Worm (Caenorhabditis elegans): ENCODE results near the gene W09D10.5.

The W09D10.5 gene

DNA sequence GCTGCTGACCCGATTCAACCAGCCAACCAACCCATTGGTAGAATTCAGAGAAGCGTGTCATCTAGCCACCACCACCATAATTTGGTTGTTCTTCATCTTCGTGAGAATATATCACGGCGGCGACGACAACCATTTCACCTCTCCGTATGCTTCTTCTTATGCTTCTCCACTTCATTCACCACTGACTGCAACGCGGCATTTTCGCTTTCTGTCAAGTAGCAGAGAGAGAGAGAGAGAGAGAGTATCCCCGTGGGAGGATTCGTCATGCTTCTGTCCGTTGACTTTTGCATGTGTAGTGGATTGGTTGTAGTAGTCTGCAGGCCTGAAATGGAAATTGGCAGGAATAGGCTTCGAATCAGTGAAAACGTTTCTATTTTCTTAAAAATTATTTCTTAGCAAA, 39.4 kb downstream of the W09D10.5 start:
- TF ChIP-seq scrt-1 (GFP tag; IDR thresholded peaks at IDR 0.05) (no peak), pes-1 (GFP tag; IDR thresholded peaks at IDR 0.05) (no peak), tbx-37 (GFP tag; conservative IDR thresholded peaks at IDR 0.05) (no peak), F13C5.2 (tag; optimal IDR thresholded peaks at IDR 0.05) (no peak), hmbx-1 (tag; optimal IDR thresholded peaks at IDR 0.05) (no peak), tbx-11 (GFP tag; IDR thresholded peaks at IDR 0.05) (no peak), aly-1 (tag; optimal IDR thresholded peaks at IDR 0.05) (no peak), tra-4 (tag; optimal IDR thresholded peaks at IDR 0.05) (no peak), flt-1 (GFP tag; IDR thresholded peaks at IDR 0.05) (no peak)

DNA sequence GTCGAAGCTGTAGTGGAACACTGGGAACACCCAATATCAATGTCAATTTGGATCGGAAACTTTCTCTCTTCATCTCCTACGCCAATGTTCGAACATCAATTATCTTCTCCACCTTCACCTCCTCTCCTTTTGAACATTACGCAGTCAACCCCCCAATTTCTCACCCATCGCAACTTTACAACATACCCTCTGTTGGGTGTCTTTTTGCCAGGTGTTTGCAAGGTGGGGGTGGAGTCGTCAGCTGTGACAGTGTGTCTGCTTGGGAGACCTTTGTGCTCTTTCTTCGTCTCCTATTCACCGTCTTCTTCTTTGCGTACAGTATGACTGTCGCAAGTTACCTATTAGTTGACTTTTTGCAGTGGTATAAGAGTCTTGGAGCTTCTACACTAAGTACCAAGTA, 44.7 kb downstream of the W09D10.5 start:
- TF ChIP-seq scrt-1 (GFP tag; IDR thresholded peaks at IDR 0.05): no peak
- peak; percentile 53 for TF ChIP-seq hmg-4 (GFP tag; optimal IDR thresholded peaks at IDR 0.05)
- TF ChIP-seq sea-1 (GFP tag; conservative IDR thresholded peaks at IDR 0.05): peak; percentile 58

DNA sequence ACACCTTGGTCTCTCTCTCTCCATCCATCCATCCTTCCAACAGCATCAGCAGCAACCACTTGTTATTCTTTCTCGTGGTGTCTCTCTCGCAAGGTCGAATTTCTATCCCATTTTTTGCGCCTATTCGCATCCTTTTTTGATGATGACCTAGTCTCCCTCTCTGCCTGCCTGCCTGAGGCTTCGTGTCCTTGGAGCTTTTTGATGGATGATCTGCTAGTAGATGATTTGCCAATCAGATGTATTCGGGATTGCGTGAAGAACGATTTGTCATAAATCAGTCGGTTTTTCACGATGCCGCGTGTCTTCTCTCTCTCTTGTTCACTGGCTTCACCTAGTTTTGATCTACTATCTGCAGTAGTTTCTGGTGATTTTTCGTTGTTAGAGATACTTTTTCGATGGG, 50.0 kb downstream of the W09D10.5 start:
- TF ChIP-seq F13C5.2 (tag; optimal IDR thresholded peaks at IDR 0.05) (no peak), ceh-36 (tag; optimal IDR thresholded peaks at IDR 0.05) (no peak), tra-4 (tag; optimal IDR thresholded peaks at IDR 0.05) (no peak), ceh-13 (GFP tag; optimal IDR thresholded peaks at IDR 0.05) (no peak), tbx-37 (GFP tag; conservative IDR thresholded peaks at IDR 0.05) (no peak), B0310.2 (tag; optimal IDR thresholded peaks at IDR 0.05) (no peak), scrt-1 (GFP tag; IDR thresholded peaks at IDR 0.05) (no peak), ets-7 (tag; optimal IDR thresholded peaks at IDR 0.05) (no peak)

Data from whole organism, early embryonic.